Worm (Caenorhabditis elegans) whole organism, late embryonic: ENCODE results near the gene F42C5.9.

Experiments used
- F13H6.1 ChIP-seq: sonication (generic microtip); optimal IDR thresholded peaks from 2 replicates; lab custom pipeline; 2016; ENCODE audit warnings: missing genetic modification characterization, missing compliant biosample characterization
- K09A11.1 ChIP-seq: sonication (generic microtip); optimal IDR thresholded peaks from 2 replicates; lab custom pipeline; 2017; ENCODE audit warnings: antibody characterized with exemption, mild to moderate bottlenecking, missing genetic modification characterization, missing compliant biosample characterization; ENCODE audit not compliant: insufficient read depth
- ahr-1 ChIP-seq: sonication (generic microtip); optimal IDR thresholded peaks from 2 replicates; lab custom pipeline; 2016; ENCODE audit warnings: missing genetic modification characterization, missing compliant biosample characterization
- ceh-14 ChIP-seq: sonication (generic microtip); optimal IDR thresholded peaks from 2 replicates; lab custom pipeline; 2016; ENCODE audit warnings: missing genotype, missing genetic modification characterization, missing compliant biosample characterization
- ceh-18 ChIP-seq: sonication (generic microtip); optimal IDR thresholded peaks from 2 replicates; lab custom pipeline; 2016; ENCODE audit warnings: missing genetic modification characterization, missing compliant biosample characterization
- ceh-30 ChIP-seq: fragments of 150-350 bp; optimal IDR thresholded peaks from 2 replicates; lab custom pipeline; 2014; ENCODE audit warnings: missing biosample characterization, missing genetic modification characterization
- ceh-45 ChIP-seq: fragments of 200-800 bp; sonication (Bioruptor generic); IDR thresholded peaks from 2 replicates; pipeline ENCODE4 v1.3.6; 2022; ENCODE audit warnings: missing genetic modification reagents, missing genetic modification characterization, missing compliant biosample characterization
- ceh-9 ChIP-seq: sonication (generic microtip); optimal IDR thresholded peaks from 2 replicates; lab custom pipeline; 2016; ENCODE audit warnings: mild to moderate bottlenecking, missing genetic modification characterization, inconsistent platforms, missing compliant biosample characterization
- che-1 ChIP-seq: sonication (generic microtip); optimal IDR thresholded peaks from 2 replicates; lab custom pipeline; 2016; ENCODE audit warnings: mild to moderate bottlenecking, missing genetic modification characterization, missing compliant biosample characterization
- dmd-4 ChIP-seq: sonication (generic microtip); optimal IDR thresholded peaks from 2 replicates; lab custom pipeline; 2016; ENCODE audit warnings: borderline replicate concordance, missing genetic modification characterization, missing compliant biosample characterization
- elt-2 ChIP-seq: sonication (generic microtip); optimal IDR thresholded peaks from 2 replicates; lab custom pipeline; 2016; ENCODE audit warnings: missing genetic modification reagents, missing genetic modification characterization, missing compliant biosample characterization
- ets-4 ChIP-seq: sonication (generic microtip); optimal IDR thresholded peaks from 2 replicates; lab custom pipeline; 2016; ENCODE audit warnings: missing genetic modification characterization, missing compliant biosample characterization
- fax-1 ChIP-seq: sonication (generic microtip); optimal IDR thresholded peaks from 2 replicates; lab custom pipeline; 2016; ENCODE audit warnings: missing genotype, missing genetic modification characterization, missing compliant biosample characterization
- fkh-10 ChIP-seq: fragments of 150-350 bp; optimal IDR thresholded peaks from 2 replicates; lab custom pipeline; 2014; ENCODE audit warnings: missing biosample characterization, missing genetic modification reagents, missing genetic modification characterization
- fkh-6 ChIP-seq: sonication (generic microtip); optimal IDR thresholded peaks from 2 replicates; lab custom pipeline; 2016; ENCODE audit warnings: missing genetic modification characterization, missing compliant biosample characterization
- gmeb-2 ChIP-seq: sonication (generic microtip); optimal IDR thresholded peaks from 2 replicates; lab custom pipeline; 2016; ENCODE audit warnings: missing genetic modification characterization, inconsistent platforms, missing compliant biosample characterization
- hlh-6 ChIP-seq: sonication (generic microtip); optimal IDR thresholded peaks from 2 replicates; lab custom pipeline; 2016; ENCODE audit warnings: missing genotype, missing genetic modification characterization, missing compliant biosample characterization
- hlh-8 ChIP-seq: sonication (generic microtip); optimal IDR thresholded peaks from 2 replicates; lab custom pipeline; 2016; ENCODE audit warnings: missing genotype, missing genetic modification characterization, missing compliant biosample characterization
- lim-6 ChIP-seq: sonication (generic microtip); optimal IDR thresholded peaks from 2 replicates; lab custom pipeline; 2016; ENCODE audit warnings: missing genetic modification characterization, missing compliant biosample characterization
- lin-11 ChIP-seq: fragments of 200-800 bp; sonication (Bioruptor generic); optimal IDR thresholded peaks from 2 replicates; lab custom pipeline; 2018; ENCODE audit warnings: mild to moderate bottlenecking, missing genetic modification characterization, missing compliant biosample characterization
- madf-2 ChIP-seq: sonication (generic microtip); optimal IDR thresholded peaks from 2 replicates; lab custom pipeline; 2017; ENCODE audit warnings: missing genetic modification characterization, missing compliant biosample characterization
- mec-3 ChIP-seq: sonication (generic microtip); optimal IDR thresholded peaks from 2 replicates; lab custom pipeline; 2016; ENCODE audit warnings: borderline replicate concordance, missing genetic modification characterization, missing compliant biosample characterization
- nhr-11 ChIP-seq: fragments of 150-350 bp; optimal IDR thresholded peaks from 2 replicates; lab custom pipeline; 2014; ENCODE audit warnings: missing biosample characterization, missing genetic modification characterization
- nhr-232 ChIP-seq: sonication (generic microtip); optimal IDR thresholded peaks from 2 replicates; lab custom pipeline; 2016; ENCODE audit warnings: missing genetic modification characterization, missing compliant biosample characterization
- npax-4 ChIP-seq: sonication (generic microtip); optimal IDR thresholded peaks from 2 replicates; lab custom pipeline; 2016; ENCODE audit warnings: missing genetic modification characterization, missing compliant biosample characterization
- pat-9 ChIP-seq: fragments of 200-800 bp; sonication (Bioruptor generic); optimal IDR thresholded peaks from 2 replicates; lab custom pipeline; 2018; ENCODE audit warnings: mild to moderate bottlenecking, missing genetic modification characterization, moderate library complexity, missing compliant biosample characterization
- pha-2 ChIP-seq: sonication (generic microtip); optimal IDR thresholded peaks from 2 replicates; lab custom pipeline; 2017; ENCODE audit warnings: mild to moderate bottlenecking, missing genetic modification characterization, missing compliant biosample characterization
- pha-4 ChIP-seq: fragments of 150-350 bp; optimal IDR thresholded peaks from 2 replicates; lab custom pipeline; 2018; ENCODE audit warnings: missing biosample characterization, missing genetic modification reagents, missing genetic modification characterization
- pqm-1 ChIP-seq: sonication (generic microtip); optimal IDR thresholded peaks from 2 replicates; lab custom pipeline; 2016; ENCODE audit warnings: missing genetic modification characterization, missing compliant biosample characterization
- ref-2 ChIP-seq: sonication (generic microtip); optimal IDR thresholded peaks from 2 replicates; lab custom pipeline; 2016; ENCODE audit warnings: missing genetic modification characterization, missing compliant biosample characterization
- rnt-1 ChIP-seq: sonication (generic microtip); optimal IDR thresholded peaks from 2 replicates; lab custom pipeline; 2016; ENCODE audit warnings: missing genetic modification characterization, missing compliant biosample characterization
- syd-9 ChIP-seq: sonication (generic microtip); optimal IDR thresholded peaks from 2 replicates; lab custom pipeline; 2016; ENCODE audit warnings: mild to moderate bottlenecking, missing genetic modification characterization, moderate library complexity, missing compliant biosample characterization
- tbx-7 ChIP-seq: sonication (generic microtip); optimal IDR thresholded peaks from 2 replicates; lab custom pipeline; 2016; ENCODE audit warnings: missing genotype, missing genetic modification characterization, missing compliant biosample characterization
- ttx-3 ChIP-seq: sonication (generic microtip); optimal IDR thresholded peaks from 2 replicates; lab custom pipeline; 2016; ENCODE audit warnings: missing genetic modification reagents, missing genetic modification characterization, missing compliant biosample characterization
- unc-3 ChIP-seq, 2 experiments: fragments of 200-800 bp in 1 of 2; sonication (Bioruptor generic) in 1 of 2; sonication (generic microtip) in 1 of 2; conservative IDR thresholded peaks in 1 of 2; optimal IDR thresholded peaks in 1 of 2; 2 replicates each; pipeline versions ENCODE4 v1.3.6 to Lab custom; 2016 to 2022; ENCODE audit warnings: missing compliant biosample characterization in 2 of 2, missing genetic modification characterization in 2 of 2, missing genetic modification reagents in 1 of 2
- unc-42 ChIP-seq: sonication (generic microtip); optimal IDR thresholded peaks from 2 replicates; lab custom pipeline; 2016; ENCODE audit warnings: missing genotype, missing genetic modification characterization, missing compliant biosample characterization
- ztf-16 ChIP-seq: sonication (generic microtip); optimal IDR thresholded peaks from 2 replicates; lab custom pipeline; 2017; ENCODE audit warnings: missing genetic modification characterization, missing compliant biosample characterization

F42C5.9 gene

DNA sequence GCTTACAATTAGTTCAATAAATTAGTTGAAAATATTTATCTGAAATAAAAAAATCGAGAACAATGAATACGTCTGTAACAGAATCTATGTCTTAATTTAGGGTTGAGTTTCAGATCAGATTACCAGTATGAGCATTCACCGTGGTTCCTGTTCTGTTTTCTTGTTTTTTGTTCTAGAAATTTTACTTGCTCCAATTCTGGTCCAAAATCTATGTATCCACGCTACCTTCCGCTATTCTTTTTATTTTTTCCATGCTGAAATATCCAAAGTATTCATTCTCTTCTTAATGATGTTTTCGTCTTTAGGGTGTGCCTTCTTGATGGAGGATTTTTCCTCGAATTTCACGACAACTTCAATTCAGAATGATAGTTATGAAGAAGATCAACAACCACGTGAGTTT lies 11.6 kb downstream of the F42C5.9 start, which contains the start of gene npr-27:
Gene npr-27, plus strand, starts transcription at position 301 of the 400 bp plus-strand sequence.
- TF ChIP-seq mec-3 (tag; lab: Kevin White, UChicago), result no peak
- no peak for TF ChIP-seq tbx-7 (tag; lab: Kevin White, UChicago)
- no peak for TF ChIP-seq dmd-4
- TF ChIP-seq unc-42 (tag; lab: Kevin White, UChicago), result no peak
- TF ChIP-seq fax-1 (tag; lab: Kevin White, UChicago), result no peak
- no peak for TF ChIP-seq nhr-232
- no peak for TF ChIP-seq hlh-8 (tag; lab: Kevin White, UChicago)
- TF ChIP-seq nhr-11 (tag; lab: Kevin White, UChicago), result no peak
- no peak for TF ChIP-seq ttx-3 (tag; lab: Kevin White, UChicago)
- no peak for TF ChIP-seq ref-2 (tag; lab: Kevin White, UChicago)
- TF ChIP-seq elt-2 (tag; lab: Kevin White, UChicago), result no peak
- no peak for TF ChIP-seq ceh-18
- no peak for TF ChIP-seq ceh-14 (tag; lab: Kevin White, UChicago)
- no peak for TF ChIP-seq ets-4 (tag; lab: Kevin White, UChicago)
- no peak for TF ChIP-seq fkh-6 (tag; lab: Kevin White, UChicago)
- no peak for TF ChIP-seq ceh-45 (GFP tag; lab: Robert Waterston, UW)

DNA sequence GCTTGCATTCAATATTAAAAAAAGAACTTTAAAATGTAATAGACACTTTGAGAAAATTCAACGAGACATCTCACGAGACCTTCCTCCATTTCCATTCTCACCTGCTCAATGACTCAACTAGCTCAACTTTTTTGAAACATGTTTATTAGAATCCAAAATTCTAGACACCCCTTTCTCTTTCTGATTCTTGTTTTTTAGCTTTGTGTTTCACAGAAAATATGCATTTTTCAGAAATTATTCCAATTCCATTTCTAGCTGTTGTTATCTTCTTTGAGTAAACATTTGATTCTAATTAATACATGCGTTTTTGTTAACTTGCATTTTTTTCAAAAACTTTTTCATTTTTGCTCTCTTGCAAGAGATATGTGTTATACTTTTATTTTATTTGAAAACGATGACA lies 15.4 kb downstream of the F42C5.9 start:
- TF ChIP-seq rnt-1, result no peak
- TF ChIP-seq fkh-10 (GFP tag; lab: Kevin White, UChicago), result no peak
- no peak for TF ChIP-seq mec-3 (tag; lab: Kevin White, UChicago)
- no peak for TF ChIP-seq che-1 (tag; lab: Kevin White, UChicago)
- TF ChIP-seq nhr-232, result no peak
- no peak for TF ChIP-seq syd-9 (tag; lab: Kevin White, UChicago)
- no peak for TF ChIP-seq ahr-1 (tag; lab: Kevin White, UChicago)
- TF ChIP-seq K09A11.1 (tag; lab: Kevin White, UChicago), result no peak
- TF ChIP-seq npax-4 (tag; lab: Kevin White, UChicago), result no peak

DNA sequence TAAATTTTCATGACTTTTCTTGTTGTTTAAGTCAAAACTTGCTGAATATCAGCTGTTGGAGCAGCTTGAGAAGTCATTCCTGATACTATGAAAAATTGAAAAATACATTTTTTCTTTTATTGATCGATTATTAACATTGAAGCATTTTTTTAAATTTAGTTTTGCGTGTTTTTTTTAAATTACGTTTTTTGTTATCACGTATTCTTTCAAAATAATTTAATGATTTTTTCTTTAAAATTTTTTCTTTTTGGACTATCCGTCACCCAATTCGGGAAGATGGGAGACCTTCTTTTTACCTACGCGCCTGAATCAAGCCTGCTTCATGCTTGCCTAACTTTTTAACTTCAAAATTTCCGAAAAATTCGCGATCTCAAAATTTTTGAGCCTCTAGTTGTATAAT lies 22.8 kb downstream of the F42C5.9 start, which contains the start of gene F42C5.5:
Gene F42C5.5, minus strand, starts transcription at position 101 of the 400 bp plus-strand sequence.
- TF ChIP-seq madf-2 (tag; lab: Kevin White, UChicago), result no peak
- TF ChIP-seq rnt-1, result no peak
- TF ChIP-seq pat-9 (tag; lab: Kevin White, UChicago), result no peak
- no peak for TF ChIP-seq ref-2 (tag; lab: Kevin White, UChicago)
- no peak for TF ChIP-seq pha-4 (tag; lab: Kevin White, UChicago)
- TF ChIP-seq ttx-3 (tag; lab: Kevin White, UChicago), result no peak
- TF ChIP-seq, all 69 proteins: peak for 0

DNA sequence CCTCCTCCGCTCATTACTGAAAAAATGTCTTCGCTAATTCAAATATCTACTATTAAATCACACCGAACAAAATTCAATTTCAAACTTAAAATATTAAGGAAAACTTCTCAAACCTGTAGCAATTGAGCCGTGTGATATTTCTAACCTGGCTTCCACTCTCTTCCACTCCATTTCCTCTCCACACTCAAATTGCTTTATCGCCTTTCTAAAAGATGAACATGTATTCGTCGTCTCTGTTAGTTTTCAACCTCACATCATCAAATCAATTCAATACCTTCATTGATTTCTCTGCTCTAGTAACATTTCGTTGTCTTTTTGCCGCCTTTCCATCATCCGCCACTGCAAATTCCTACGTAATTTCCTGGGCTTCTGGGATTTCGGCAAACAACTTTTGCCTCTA lies 24.9 kb downstream of the F42C5.9 start, which contains the start of gene F42C5.4:
Gene F42C5.4, minus strand, starts transcription at position 171 of the 400 bp plus-strand sequence.
- TF ChIP-seq unc-3 (GFP tag; conservative IDR thresholded peaks at IDR 0.05; lab: Robert Waterston, UW) (no peak), unc-3 (tag; optimal IDR thresholded peaks at IDR 0.05; lab: Kevin White, UChicago) (no peak), syd-9 (tag; lab: Kevin White, UChicago) (no peak), pha-4 (tag; lab: Kevin White, UChicago) (no peak), hlh-6 (no peak), gmeb-2 (tag; lab: Kevin White, UChicago) (no peak), pha-2 (tag; lab: Kevin White, UChicago) (no peak), ceh-9 (no peak), lim-6 (tag; lab: Kevin White, UChicago) (no peak), ceh-30 (tag; lab: Kevin White, UChicago) (no peak), pqm-1 (no peak), ztf-16 (no peak), lin-11 (no peak), F13H6.1 (tag; lab: Kevin White, UChicago) (no peak)
